Worm (Caenorhabditis elegans) whole organism, early embryonic: ENCODE measurements around the gene mfsd-13.2.

Experiments
- B0310.2 ChIP-seq: sonication (generic microtip); optimal IDR thresholded peaks from 2 replicates; lab custom pipeline; 2016; ENCODE audit warnings: mild to moderate bottlenecking, missing genetic modification characterization, missing compliant biosample characterization
- aly-1 ChIP-seq: sonication (generic microtip); optimal IDR thresholded peaks from 2 replicates; lab custom pipeline; 2016; ENCODE audit warnings: missing genetic modification characterization, missing compliant biosample characterization
- ama-1 ChIP-seq: fragments of 150-350 bp; optimal IDR thresholded peaks from 2 replicates; lab custom pipeline; 2014
- ceh-36 ChIP-seq: sonication (generic microtip); optimal IDR thresholded peaks from 2 replicates; lab custom pipeline; 2016; ENCODE audit warnings: missing genetic modification characterization, inconsistent platforms, missing compliant biosample characterization
- ets-7 ChIP-seq: sonication (generic microtip); optimal IDR thresholded peaks from 2 replicates; lab custom pipeline; 2016; ENCODE audit warnings: missing genotype, missing genetic modification characterization, missing compliant biosample characterization
- flt-1 ChIP-seq: fragments of 200-800 bp; sonication (Bioruptor generic); IDR thresholded peaks from 2 replicates; pipeline ENCODE4 v1.3.6; 2022; ENCODE audit warnings: missing genetic modification characterization, missing compliant biosample characterization
- hmbx-1 ChIP-seq: sonication (generic microtip); optimal IDR thresholded peaks from 2 replicates; lab custom pipeline; 2016; ENCODE audit warnings: mild to moderate bottlenecking, missing genetic modification characterization, missing compliant biosample characterization
- hmg-4 ChIP-seq: fragments of 200-800 bp; sonication (Bioruptor generic); optimal IDR thresholded peaks from 2 replicates; lab custom pipeline; 2018; ENCODE audit warnings: mild to moderate bottlenecking, missing genetic modification characterization, missing compliant biosample characterization
- pes-1 ChIP-seq: fragments of 200-800 bp; sonication (Bioruptor generic); IDR thresholded peaks from 2 replicates; pipeline ENCODE4 v1.3.6; 2022; ENCODE audit warnings: missing genetic modification reagents, missing genetic modification characterization, missing compliant biosample characterization
- scrt-1 ChIP-seq: fragments of 200-800 bp; sonication (Bioruptor generic); IDR thresholded peaks from 2 replicates; pipeline ENCODE4 v1.3.6; 2022; ENCODE audit warnings: missing genetic modification characterization, missing compliant biosample characterization
- sea-1 ChIP-seq: fragments of 200-800 bp; sonication (Bioruptor generic); conservative IDR thresholded peaks from 2 replicates; pipeline ENCODE4 v1.3.6; 2022; ENCODE audit warnings: missing genetic modification characterization, missing compliant biosample characterization
- tbx-11 ChIP-seq: fragments of 200-800 bp; sonication (Bioruptor generic); IDR thresholded peaks from 2 replicates; pipeline ENCODE4 v1.3.6; 2022; ENCODE audit warnings: missing genetic modification characterization, missing compliant biosample characterization
- tbx-37 ChIP-seq: fragments of 200-800 bp; sonication (Bioruptor generic); conservative IDR thresholded peaks from 2 replicates; pipeline ENCODE4 v1.3.6; 2022; ENCODE audit warnings: missing genetic modification reagents, missing genetic modification characterization, missing compliant biosample characterization
- tra-4 ChIP-seq: sonication (generic microtip); optimal IDR thresholded peaks from 2 replicates; lab custom pipeline; 2017; ENCODE audit warnings: missing genetic modification characterization, missing compliant biosample characterization

- no peak for TF ChIP-seq tbx-37 (GFP tag; lab: Robert Waterston, UW)
- TF ChIP-seq pes-1 (GFP tag; lab: Robert Waterston, UW), result no peak
- TF ChIP-seq tbx-11 (GFP tag; lab: Robert Waterston, UW), result no peak
- TF ChIP-seq scrt-1, result no peak
- no peak for TF ChIP-seq flt-1 (GFP tag; lab: Robert Waterston, UW)
- no peak for TF ChIP-seq tra-4 (tag; lab: Kevin White, UChicago)
- TF ChIP-seq hmg-4, result no peak
- no peak for TF ChIP-seq B0310.2 (tag; lab: Kevin White, UChicago)
- no peak for TF ChIP-seq ama-1 (lab: Kevin White, UChicago)
- no peak for TF ChIP-seq ets-7 (tag; lab: Kevin White, UChicago)
- peak; percentile 38 for TF ChIP-seq aly-1 (tag; lab: Kevin White, UChicago)
- TF ChIP-seq ceh-36 (tag; lab: Kevin White, UChicago), result no peak
- TF ChIP-seq hmbx-1, result no peak
- no peak for TF ChIP-seq sea-1
Observed at ce11 chrII:7154711-7155110, 10.9 kb downstream of the mfsd-13.2 start.
